Fruit fly (Drosophila melanogaster) whole organism, adult: ENCODE results near the gene GluRIB.
A peak's percentile ranks its signal among the peaks of the same experiment; 100 is the strongest.

ENCODE experiments used
- CG1620 ChIP-seq: fragments of 200-800 bp; sonication (Bioruptor generic); optimal IDR thresholded peaks from 2 replicates; lab custom pipeline; 2016; ENCODE audit warnings: missing biosample characterization, missing genetic modification characterization
- CG7101 ChIP-seq: fragments of 200-800 bp; sonication (Bioruptor generic); optimal IDR thresholded peaks from 2 replicates; lab custom pipeline; 2018; ENCODE audit warnings: missing biosample characterization, mild to moderate bottlenecking, missing genetic modification characterization, moderate library complexity
- Crg-1 ChIP-seq: fragments of 200-800 bp; sonication (Bioruptor generic); optimal IDR thresholded peaks from 2 replicates; lab custom pipeline; 2016; ENCODE audit warnings: missing biosample characterization, missing genetic modification characterization
- cic ChIP-seq: fragments of 200-800 bp; sonication (Bioruptor generic); optimal IDR thresholded peaks from 2 replicates; lab custom pipeline; 2017; ENCODE audit warnings: missing biosample characterization, mild to moderate bottlenecking, missing genetic modification characterization, moderate library complexity
- kay ChIP-seq: fragments of 200-800 bp; sonication (Bioruptor generic); peaks from one replicate; lab custom pipeline; 2016; ENCODE audit warnings: missing biosample characterization, missing genetic modification characterization, borderline replicate concordance

dm6 chr3L:9333745-9334382 is 82.1 kb downstream of the GluRIB start, which contains the start of gene PGRP-LA:
- TF ChIP-seq CG7101 (tag; lab: Kevin White, UChicago) = peak; percentile 29
- peak; percentile 47 for TF ChIP-seq cic (GFP tag; lab: Kevin White, UChicago)
- TF ChIP-seq CG1620 (GFP tag; lab: Kevin White, UChicago) = peak; percentile 12
- no peak for TF ChIP-seq Crg-1 (GFP tag; lab: Kevin White, UChicago)
- TF ChIP-seq kay (GFP tag; lab: Kevin White, UChicago) = peak; percentile 83
